Fruit fly (Drosophila melanogaster) whole organism, adult: ENCODE measurements around the gene Exo70.

Experiments used
- CG33017 ChIP-seq: fragments of 200-800 bp; sonication (Bioruptor generic); optimal IDR thresholded peaks from 2 replicates; lab custom pipeline; 2018; ENCODE audit warnings: missing biosample characterization, mild to moderate bottlenecking, missing genetic modification characterization, moderate library complexity
- CG7101 ChIP-seq: fragments of 200-800 bp; sonication (Bioruptor generic); optimal IDR thresholded peaks from 2 replicates; lab custom pipeline; 2018; ENCODE audit warnings: missing biosample characterization, mild to moderate bottlenecking, missing genetic modification characterization, moderate library complexity
- Hr96 ChIP-seq: fragments of 200-800 bp; sonication (Bioruptor generic); optimal IDR thresholded peaks from 2 replicates; lab custom pipeline; 2016; ENCODE audit warnings: missing biosample characterization, missing genetic modification characterization
- toe ChIP-seq: fragments of 200-800 bp; sonication (Bioruptor generic); optimal IDR thresholded peaks from 2 replicates; lab custom pipeline; 2016; ENCODE audit warnings: missing biosample characterization, missing genetic modification characterization

dm6 chr3L:8412725-8413124, 1.1 kb downstream of the Exo70 start, which contains the start of the genes Oseg1 and mtrm:
- TF ChIP-seq toe (no peak), Hr96 (GFP tag; lab: Kevin White, UChicago) (no peak), CG33017 (no peak), CG7101 (no peak)
